Fruit fly (Drosophila melanogaster): ENCODE results near the gene rg.

rg gene

dm6 chrX:5084146-5085085, 1.1 kb upstream of the rg start, which contains the start of gene CG32767 (continued):
- TF ChIP-seq Fer3 (tag; optimal IDR thresholded peaks at IDR 0.05) (peak; percentile 24), Side (GFP tag; optimal IDR thresholded peaks at IDR 0.05) (peak; percentile 12), ATbp (GFP tag; optimal IDR thresholded peaks at IDR 0.05) (no peak), Ada2b (GFP tag; IDR thresholded peaks at IDR 0.05) (no peak), Abd-B (GFP tag; optimal IDR thresholded peaks at IDR 0.05) (no peak), chm (GFP tag; IDR thresholded peaks at IDR 0.05) (peak; percentile 17; the same call in 1 of the 2 replicates), cas (GFP tag; IDR thresholded peaks at IDR 0.05) (no peak), Hr78 (GFP tag; optimal IDR thresholded peaks at IDR 0.05) (no peak), Myb (GFP tag; optimal IDR thresholded peaks at IDR 0.05) (peak; percentile 97), CG10565 (GFP tag; optimal IDR thresholded peaks at IDR 0.05) (no peak), CG30431 (GFP tag; optimal IDR thresholded peaks at IDR 0.05) (no peak), insv (GFP tag; optimal IDR thresholded peaks at IDR 0.05) (no peak), ind (GFP tag; optimal IDR thresholded peaks at IDR 0.05) (no peak), CG14860 (GFP tag; IDR thresholded peaks at IDR 0.05; ENCODE audit: partially characterized antibody) (peak; percentile 84), dmrt11E (tag; optimal IDR thresholded peaks at IDR 0.05) (no peak), bbx (GFP tag; IDR thresholded peaks at IDR 0.05; ENCODE audit: partially characterized antibody) (peak; percentile 97), nerfin-1 (tag; optimal IDR thresholded peaks at IDR 0.05) (peak; percentile 2), Ravus (GFP tag; IDR thresholded peaks at IDR 0.05) (no peak), dpn (GFP tag; optimal IDR thresholded peaks at IDR 0.05) (peak; percentile 10 to 36), CG6654 (GFP tag; optimal IDR thresholded peaks at IDR 0.05) (no peak), bcd (GFP tag; optimal IDR thresholded peaks at IDR 0.05) (peak; percentile 3), sima (GFP tag; optimal IDR thresholded peaks at IDR 0.05) (peak; percentile 33), CG6791 (GFP tag; IDR thresholded peaks at IDR 0.05; ENCODE audit: partially characterized antibody) (peak; percentile 97), gce (GFP tag; IDR thresholded peaks at IDR 0.05) (0 out of 3 replicates have a peak, but pooled peaks have one; percentile 7), CG2889 (GFP tag; IDR thresholded peaks at IDR 0.05) (no peak), CG7786 (GFP tag; optimal IDR thresholded peaks at IDR 0.05) (no peak), slbo (GFP tag; IDR thresholded peaks at IDR 0.05) (peak; percentile 41), al (GFP tag; IDR thresholded peaks at IDR 0.05) (no peak), CG6683 (GFP tag; optimal IDR thresholded peaks at IDR 0.05) (no peak), CG6689 (GFP tag; IDR thresholded peaks at IDR 0.05) (peak; percentile 34; the same call in 1 of the 2 replicates), sisA (GFP tag; IDR thresholded peaks at IDR 0.05) (no peak), CG12219 (GFP tag; optimal IDR thresholded peaks at IDR 0.05) (peak; percentile 54), Hmr (GFP tag; optimal IDR thresholded peaks at IDR 0.05) (peak; percentile 53), CG10209 (GFP tag; optimal IDR thresholded peaks at IDR 0.05) (no peak), CG31224 (GFP tag; IDR thresholded peaks at IDR 0.05) (no peak), NC2β (GFP tag; optimal IDR thresholded peaks at IDR 0.05) (peak; percentile 22), CG3838 (GFP tag; optimal IDR thresholded peaks at IDR 0.05) (no peak), ssp (GFP tag; IDR thresholded peaks at IDR 0.05) (no peak), Hsf (GFP tag; optimal IDR thresholded peaks at IDR 0.05) (peak; percentile 12), CG4854 (GFP tag; optimal IDR thresholded peaks at IDR 0.05) (no peak), ap (GFP tag; IDR thresholded peaks at IDR 0.05) (no peak), lab (GFP tag; optimal IDR thresholded peaks at IDR 0.05) (peak; percentile 33), Mrtf (GFP tag; IDR thresholded peaks at IDR 0.05) (no peak), CG12104 (GFP tag; optimal IDR thresholded peaks at IDR 0.05) (peak; percentile 4), CG11723 (GFP tag; optimal IDR thresholded peaks at IDR 0.05) (no peak), CG18476 (GFP tag; optimal IDR thresholded peaks at IDR 0.05) (no peak), CG15601 (tag; optimal IDR thresholded peaks at IDR 0.05) (no peak), Bgb (GFP tag; IDR thresholded peaks at IDR 0.05; ENCODE audit: partially characterized antibody) (peak; percentile 96)

All from whole organism, embryonic.